Worm (Caenorhabditis elegans) whole organism, late embryonic: ENCODE measurements around the gene Y57A10A.4.

Experiments used
- ama-1 ChIP-seq: fragments of 150-350 bp; optimal IDR thresholded peaks from 2 replicates; lab custom pipeline; 2014
- ceh-19 ChIP-seq: fragments of 200-800 bp; sonication (Bioruptor generic); optimal IDR thresholded peaks from 2 replicates; lab custom pipeline; 2018; ENCODE audit warnings: mild to moderate bottlenecking, missing genetic modification characterization, missing compliant biosample characterization
- ceh-24 ChIP-seq: sonication (generic microtip); optimal IDR thresholded peaks from 2 replicates; lab custom pipeline; 2016; ENCODE audit warnings: mild to moderate bottlenecking, missing genetic modification characterization, missing compliant biosample characterization
- elt-2 ChIP-seq: sonication (generic microtip); optimal IDR thresholded peaks from 2 replicates; lab custom pipeline; 2016; ENCODE audit warnings: missing genetic modification reagents, missing genetic modification characterization, missing compliant biosample characterization
- ets-4 ChIP-seq: sonication (generic microtip); optimal IDR thresholded peaks from 2 replicates; lab custom pipeline; 2016; ENCODE audit warnings: missing genetic modification characterization, missing compliant biosample characterization
- fax-1 ChIP-seq: sonication (generic microtip); optimal IDR thresholded peaks from 2 replicates; lab custom pipeline; 2016; ENCODE audit warnings: missing genotype, missing genetic modification characterization, missing compliant biosample characterization
- pha-2 ChIP-seq: sonication (generic microtip); optimal IDR thresholded peaks from 2 replicates; lab custom pipeline; 2017; ENCODE audit warnings: mild to moderate bottlenecking, missing genetic modification characterization, missing compliant biosample characterization
- unc-3 ChIP-seq, 2 experiments: fragments of 200-800 bp in 1 of 2; sonication (Bioruptor generic) in 1 of 2; sonication (generic microtip) in 1 of 2; conservative IDR thresholded peaks in 1 of 2; optimal IDR thresholded peaks in 1 of 2; 2 replicates each; pipeline versions ENCODE4 v1.3.6 to Lab custom; 2016 to 2022; ENCODE audit warnings: missing compliant biosample characterization in 2 of 2, missing genetic modification characterization in 2 of 2, missing genetic modification reagents in 1 of 2
- unc-86 ChIP-seq: sonication (generic microtip); optimal IDR thresholded peaks from 2 replicates; lab custom pipeline; 2016; ENCODE audit warnings: missing genetic modification characterization, missing compliant biosample characterization

DNA sequence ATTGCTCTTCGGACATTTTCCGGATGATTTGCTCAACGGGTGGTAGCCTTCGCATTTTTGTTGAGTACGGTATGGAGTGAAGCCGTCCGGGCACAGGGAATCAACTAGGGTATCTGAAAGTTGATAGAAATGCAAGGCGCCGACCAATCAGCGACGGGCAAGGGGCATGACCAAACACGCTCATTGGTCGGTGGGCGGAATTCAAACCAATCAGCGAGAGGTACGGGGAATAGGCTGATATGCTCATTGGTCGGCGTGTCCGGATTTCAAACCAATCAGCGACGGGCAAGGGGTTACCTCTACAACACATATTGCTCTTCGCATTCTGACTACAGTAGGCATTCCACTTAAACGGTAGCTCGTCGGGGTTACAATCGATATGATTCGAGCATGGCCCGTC lies 42.9 kb upstream of the Y57A10A.4 start:
- TF ChIP-seq ama-1 (no peak), ceh-19 (GFP tag; lab: Kevin White, UChicago) (no peak), ceh-24 (no peak), elt-2 (tag; lab: Kevin White, UChicago) (no peak), unc-86 (tag; lab: Kevin White, UChicago) (no peak), fax-1 (tag; lab: Kevin White, UChicago) (no peak), unc-3 (GFP tag; conservative IDR thresholded peaks at IDR 0.05; lab: Robert Waterston, UW) (no peak), unc-3 (tag; optimal IDR thresholded peaks at IDR 0.05; lab: Kevin White, UChicago) (no peak), ets-4 (tag; lab: Kevin White, UChicago) (no peak), pha-2 (tag; lab: Kevin White, UChicago) (no peak)
